Fruit fly (Drosophila melanogaster) whole organism, wandering third instar larva: ENCODE results near the gene CG7378.

Source experiments
- Abd-B ChIP-seq: fragments of >200 bp; optimal IDR thresholded peaks from 2 replicates; lab custom pipeline; 2017; ENCODE audit warnings: missing biosample characterization, missing genetic modification characterization
- CG32264 ChIP-seq: fragments of 200-800 bp; sonication (Bioruptor generic); optimal IDR thresholded peaks from 2 replicates; lab custom pipeline; 2016; ENCODE audit warnings: missing biosample characterization, missing genetic modification characterization
- CG9705 ChIP-seq: fragments of 200-800 bp; sonication (Bioruptor generic); optimal IDR thresholded peaks from 2 replicates; lab custom pipeline; 2018; ENCODE audit warnings: missing biosample characterization, mild to moderate bottlenecking, missing genetic modification characterization
- CrebA ChIP-seq: fragments of 200-800 bp; sonication (Bioruptor generic); optimal IDR thresholded peaks from 2 replicates; lab custom pipeline; 2016; ENCODE audit warnings: missing biosample characterization, mild to moderate bottlenecking, missing genetic modification characterization, borderline replicate concordance
- Dfd ChIP-seq: fragments of >200 bp; optimal IDR thresholded peaks from 2 replicates; lab custom pipeline; 2017; ENCODE audit warnings: missing biosample characterization, missing genetic modification characterization
- Dif ChIP-seq: fragments of 200-275, 200-300 bp; sonication (Bioruptor generic); optimal IDR thresholded peaks from 2 replicates; lab custom pipeline; 2018; ENCODE audit warnings: missing biosample characterization, missing genetic modification characterization; ENCODE audit not compliant: partially characterized antibody
- GATAd ChIP-seq: sonication (Bioruptor generic); optimal IDR thresholded peaks from 2 replicates; lab custom pipeline; 2016; ENCODE audit warnings: missing biosample characterization, missing genetic modification characterization
- Hnf4 ChIP-seq: fragments of 200-800 bp; sonication (Bioruptor generic); optimal IDR thresholded peaks from 2 replicates; lab custom pipeline; 2016; ENCODE audit warnings: missing biosample characterization, mild to moderate bottlenecking, missing genetic modification characterization
- Hr78 ChIP-seq: fragments of >200 bp; optimal IDR thresholded peaks from 2 replicates; lab custom pipeline; 2017; ENCODE audit warnings: missing biosample characterization, missing genetic modification characterization
- Hr83 ChIP-seq: fragments of 200-300 bp; sonication (Bioruptor generic); optimal IDR thresholded peaks from 2 replicates; lab custom pipeline; 2016; ENCODE audit warnings: missing biosample characterization, mild to moderate bottlenecking, missing genetic modification characterization, moderate library complexity; ENCODE audit not compliant: poor library complexity, severe bottlenecking
- Jra ChIP-seq: sonication (Bioruptor generic); optimal IDR thresholded peaks from 2 replicates; lab custom pipeline; 2016; ENCODE audit warnings: missing biosample characterization, missing genetic modification characterization
- Mio ChIP-seq: sonication (Bioruptor generic); optimal IDR thresholded peaks from 2 replicates; lab custom pipeline; 2016; ENCODE audit warnings: missing biosample characterization, missing genetic modification characterization
- Myc ChIP-seq: fragments of >200 bp; optimal IDR thresholded peaks from 2 replicates; lab custom pipeline; 2017
- N ChIP-seq: fragments of >200 bp; optimal IDR thresholded peaks from 2 replicates; lab custom pipeline; 2018; ENCODE audit warnings: missing biosample characterization, missing external identifiers, missing genetic modification characterization
- OdsH ChIP-seq: fragments of 200-800 bp; sonication (Bioruptor generic); optimal IDR thresholded peaks from 2 replicates; lab custom pipeline; 2016; ENCODE audit warnings: missing biosample characterization, mild to moderate bottlenecking, missing genetic modification characterization
- Rel ChIP-seq, 2 experiments: fragments of 200-800 bp; sonication (Bioruptor generic) in 1 of 2; optimal IDR thresholded peaks; 2 replicates in 1 of 2; 3 replicates in 1 of 2; lab custom pipeline; 2016 to 2019; ENCODE audit warnings: mild to moderate bottlenecking in 2 of 2, missing biosample characterization in 2 of 2, missing genetic modification characterization in 2 of 2, moderate library complexity in 1 of 2
- Sp1 ChIP-seq: fragments of 200-800 bp; sonication (Bioruptor generic); optimal IDR thresholded peaks from 3 replicates; lab custom pipeline; 2019; ENCODE audit warnings: missing biosample characterization, mild to moderate bottlenecking, missing genetic modification characterization, moderate library complexity
- Vsx2 ChIP-seq: fragments of 200-300, 225-300 bp; sonication (Bioruptor generic); optimal IDR thresholded peaks from 2 replicates; lab custom pipeline; 2018; ENCODE audit warnings: missing biosample characterization, missing genetic modification characterization; ENCODE audit not compliant: partially characterized antibody
- br ChIP-seq: fragments of 200-800 bp; sonication (Bioruptor generic); optimal IDR thresholded peaks from 2 replicates; lab custom pipeline; 2016; ENCODE audit warnings: missing biosample characterization, missing genetic modification characterization
- brk ChIP-seq: fragments of 200-800 bp; sonication (Bioruptor generic); optimal IDR thresholded peaks from 2 replicates; lab custom pipeline; 2016; ENCODE audit warnings: missing biosample characterization, mild to moderate bottlenecking, missing genetic modification characterization
- dl ChIP-seq, 2 experiments: fragments of 175-275, 200-275 bp in 1 of 2; fragments of 200-275 bp in 1 of 2; sonication (Bioruptor generic); optimal IDR thresholded peaks; lab custom pipeline; 2018; ENCODE audit warnings: mild to moderate bottlenecking in 2 of 2, missing biosample characterization in 2 of 2, missing genetic modification characterization in 2 of 2, moderate library complexity in 2 of 2; ENCODE audit not compliant: partially characterized antibody in 2 of 2, insufficient read depth in 1 of 2
- dsf ChIP-seq: sonication (Bioruptor generic); optimal IDR thresholded peaks from 2 replicates; lab custom pipeline; 2016; ENCODE audit warnings: missing biosample characterization, missing genetic modification characterization, borderline replicate concordance
- ey ChIP-seq: fragments of 200-800 bp; sonication (Bioruptor generic); optimal IDR thresholded peaks from 2 replicates; lab custom pipeline; 2016; ENCODE audit warnings: missing biosample characterization, missing genetic modification characterization
- fru ChIP-seq: fragments of 200-800 bp; sonication (Bioruptor generic); optimal IDR thresholded peaks from 3 replicates; lab custom pipeline; 2016; ENCODE audit warnings: missing biosample characterization, mild to moderate bottlenecking, missing genetic modification characterization
- jim ChIP-seq: fragments of 175-275, 200-325 bp; sonication (Bioruptor generic); optimal IDR thresholded peaks from 2 replicates; lab custom pipeline; 2016; ENCODE audit warnings: missing biosample characterization, mild to moderate bottlenecking, missing genetic modification characterization
- pan ChIP-seq: fragments of >200 bp; optimal IDR thresholded peaks from 2 replicates; lab custom pipeline; 2017
- psq ChIP-seq: fragments of 200-800 bp; sonication (Bioruptor generic); optimal IDR thresholded peaks from 3 replicates; lab custom pipeline; 2017; ENCODE audit warnings: missing biosample characterization, mild to moderate bottlenecking, missing genetic modification characterization, moderate library complexity
- rgr ChIP-seq: fragments of 200-800 bp; sonication (Bioruptor generic); optimal IDR thresholded peaks from 3 replicates; lab custom pipeline; 2016; ENCODE audit warnings: missing biosample characterization, mild to moderate bottlenecking, missing genetic modification characterization
- sv ChIP-seq: fragments of 200-800 bp; sonication (Bioruptor generic); optimal IDR thresholded peaks from 3 replicates; lab custom pipeline; 2016; ENCODE audit warnings: missing biosample characterization, missing genetic modification characterization
- tai ChIP-seq: sonication (Bioruptor generic); optimal IDR thresholded peaks from 2 replicates; lab custom pipeline; 2016; ENCODE audit warnings: missing biosample characterization, missing genetic modification characterization
- usp ChIP-seq: fragments of >200 bp; optimal IDR thresholded peaks from 2 replicates; lab custom pipeline; 2017; ENCODE audit warnings: missing biosample characterization, missing genetic modification characterization
- woc ChIP-seq: sonication (Bioruptor generic); optimal IDR thresholded peaks from 2 replicates; lab custom pipeline; 2016; ENCODE audit warnings: missing biosample characterization, mild to moderate bottlenecking, missing genetic modification characterization

The CG7378 gene

dm6 chrX:18883999-18884671 lies 16.1 kb upstream of the CG7378 start, which contains the start of gene CG7332:
Gene CG7332 (plus strand): TSS chrX:18884513.
- TF ChIP-seq tai (GFP tag; lab: Kevin White, UChicago) = no peak
- TF ChIP-seq Dif (GFP tag; lab: Kevin White, UChicago) = no peak
- no peak for TF ChIP-seq pan (lab: Kevin White, UChicago)
- no peak for TF ChIP-seq brk (GFP tag; lab: Kevin White, UChicago)
- TF ChIP-seq sv (GFP tag; lab: Kevin White, UChicago) = no peak
- TF ChIP-seq Mio (GFP tag; lab: Kevin White, UChicago) = no peak
- no peak for TF ChIP-seq woc
- TF ChIP-seq usp = no peak
- no peak for TF ChIP-seq fru (GFP tag; lab: Kevin White, UChicago)
- no peak for TF ChIP-seq psq
- TF ChIP-seq dsf (GFP tag; lab: Kevin White, UChicago) = no peak
- TF ChIP-seq GATAd = no peak
- TF ChIP-seq Sp1 (GFP tag; lab: Kevin White, UChicago) = no peak
- no peak for TF ChIP-seq CG9705 (GFP tag; lab: Kevin White, UChicago)

DNA sequence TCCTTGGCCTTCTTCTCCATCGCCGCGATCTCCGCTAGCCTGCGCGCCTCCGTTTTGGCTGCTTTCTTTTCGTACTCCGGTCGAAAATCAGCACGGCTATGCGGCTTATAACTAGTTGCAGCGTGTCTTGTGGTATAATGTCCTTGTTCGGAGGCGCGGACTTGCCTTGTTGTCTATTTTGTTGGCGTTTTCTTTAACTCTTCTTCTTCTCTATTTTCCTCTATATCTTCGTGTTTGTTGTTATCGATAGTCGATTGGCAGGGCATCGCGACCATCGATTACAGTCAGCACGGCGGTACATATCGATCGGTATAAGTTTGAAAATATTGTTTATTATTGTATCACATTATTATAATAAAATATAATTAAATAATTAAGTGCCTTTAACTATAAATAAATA lies 6.8 kb upstream of the CG7378 start, which contains the start of gene Flacc:
Gene Flacc, minus strand, starts transcription at position 204 of the 400 bp plus-strand sequence.
- TF ChIP-seq rgr (no peak), N (GFP tag; lab: Kevin White, UChicago) (no peak), psq (peak; percentile 65)
- TF ChIP-seq, all 38 proteins: peak for 1

dm6 chrX:18894146-18894545 lies 6.1 kb upstream of the CG7378 start, which contains the start of gene SdhBL:
Gene SdhBL (plus strand): TSS chrX:18894446.
- TF ChIP-seq OdsH (GFP tag; lab: Kevin White, UChicago) = no peak
- TF ChIP-seq Hr78 = no peak

DNA sequence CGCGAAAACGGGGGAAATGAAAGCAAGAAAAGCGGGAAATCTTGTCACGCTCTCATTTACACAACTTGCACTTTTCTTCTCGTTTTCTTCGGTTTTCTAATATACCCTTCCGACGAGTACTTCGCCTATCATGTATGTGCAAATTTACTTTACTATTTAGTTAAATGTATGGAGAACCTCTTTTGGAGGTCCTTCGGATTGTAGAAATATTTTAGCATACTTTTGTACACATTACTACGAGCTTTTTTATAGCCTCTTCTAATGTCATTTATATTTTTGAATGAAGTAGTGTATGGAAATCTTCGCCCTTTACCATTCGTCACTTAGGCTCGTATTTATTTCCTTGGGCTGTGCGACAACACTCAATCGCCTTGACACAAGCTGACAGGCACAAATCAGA lies 2.9 kb upstream of the CG7378 start:
- TF ChIP-seq Mio (GFP tag; lab: Kevin White, UChicago) (no peak), br (GFP tag; lab: Kevin White, UChicago) (no peak), brk (GFP tag; lab: Kevin White, UChicago) (no peak), usp (no peak), psq (no peak), Vsx2 (GFP tag; lab: Kevin White, UChicago) (no peak), Myc (lab: Kevin White, UChicago) (no peak), Dif (GFP tag; lab: Kevin White, UChicago) (no peak), woc (no peak), N (GFP tag; lab: Kevin White, UChicago) (no peak), CG9705 (GFP tag; lab: Kevin White, UChicago) (no peak), Jra (no peak), Sp1 (GFP tag; lab: Kevin White, UChicago) (no peak), Hnf4 (GFP tag; lab: Kevin White, UChicago) (no peak), dsf (GFP tag; lab: Kevin White, UChicago) (no peak), dl (GFP tag; optimal IDR thresholded peaks at IDR 0.05; lab: Kevin White, UChicago; ENCODE audit: insufficient read depth in 1 of 2, partially characterized antibody in 2 of 2) (no peak), jim (no peak), Abd-B (no peak), fru (GFP tag; lab: Kevin White, UChicago) (no peak)

- TF ChIP-seq woc (no peak), Abd-B (no peak), br (GFP tag; lab: Kevin White, UChicago) (no peak), Mio (GFP tag; lab: Kevin White, UChicago) (no peak), usp (no peak), N (GFP tag; lab: Kevin White, UChicago) (no peak), Jra (no peak), Dif (GFP tag; lab: Kevin White, UChicago) (no peak), jim (no peak), CG9705 (GFP tag; lab: Kevin White, UChicago) (no peak), Dfd (no peak), Hr83 (GFP tag; lab: Kevin White, UChicago) (no peak)
- TF ChIP-seq, all 38 proteins: peak for 0
Observed at dm6 chrX:18897906-18898305, 2.3 kb upstream of the CG7378 start.

dm6 chrX:18900958-18901357 lies 748 bp downstream of the CG7378 start:
- TF ChIP-seq woc (no peak), CrebA (GFP tag; lab: Kevin White, UChicago) (no peak), Sp1 (GFP tag; lab: Kevin White, UChicago) (no peak), CG32264 (no peak), Abd-B (no peak), ey (no peak), N (GFP tag; lab: Kevin White, UChicago) (no peak), Rel (GFP tag; optimal IDR thresholded peaks at IDR 0.05; lab: Kevin White, UChicago) (no peak), Rel (tag; optimal IDR thresholded peaks at IDR 0.05; lab: Kevin White, UChicago) (no peak)
